Worm (Caenorhabditis elegans) whole organism, late embryonic: ENCODE measurements around the gene F46C3.7.

Experiments used
- ceh-18 ChIP-seq: sonication (generic microtip); optimal IDR thresholded peaks from 2 replicates; lab custom pipeline; 2016; ENCODE audit warnings: missing genetic modification characterization, missing compliant biosample characterization
- elt-2 ChIP-seq: sonication (generic microtip); optimal IDR thresholded peaks from 2 replicates; lab custom pipeline; 2016; ENCODE audit warnings: missing genetic modification reagents, missing genetic modification characterization, missing compliant biosample characterization
- ets-4 ChIP-seq: sonication (generic microtip); optimal IDR thresholded peaks from 2 replicates; lab custom pipeline; 2016; ENCODE audit warnings: missing genetic modification characterization, missing compliant biosample characterization
- fkh-10 ChIP-seq: fragments of 150-350 bp; optimal IDR thresholded peaks from 2 replicates; lab custom pipeline; 2014; ENCODE audit warnings: missing biosample characterization, missing genetic modification reagents, missing genetic modification characterization
- lin-11 ChIP-seq: fragments of 200-800 bp; sonication (Bioruptor generic); optimal IDR thresholded peaks from 2 replicates; lab custom pipeline; 2018; ENCODE audit warnings: mild to moderate bottlenecking, missing genetic modification characterization, missing compliant biosample characterization
- nhr-11 ChIP-seq: fragments of 150-350 bp; optimal IDR thresholded peaks from 2 replicates; lab custom pipeline; 2014; ENCODE audit warnings: missing biosample characterization, missing genetic modification characterization
- pha-4 ChIP-seq: fragments of 150-350 bp; optimal IDR thresholded peaks from 2 replicates; lab custom pipeline; 2018; ENCODE audit warnings: missing biosample characterization, missing genetic modification reagents, missing genetic modification characterization
- sox-4 ChIP-seq: sonication (generic microtip); optimal IDR thresholded peaks from 2 replicates; lab custom pipeline; 2017; ENCODE audit warnings: mild to moderate bottlenecking, missing genetic modification characterization, inconsistent platforms, missing compliant biosample characterization

- TF ChIP-seq nhr-11 (tag; lab: Kevin White, UChicago): no peak
- no peak for TF ChIP-seq ets-4 (tag; lab: Kevin White, UChicago)
- no peak for TF ChIP-seq elt-2 (tag; lab: Kevin White, UChicago)
- TF ChIP-seq fkh-10 (GFP tag; lab: Kevin White, UChicago): no peak
- TF ChIP-seq sox-4 (tag; lab: Kevin White, UChicago): no peak
- no peak for TF ChIP-seq lin-11 (tag; lab: Kevin White, UChicago)
- TF ChIP-seq pha-4: no peak
- TF ChIP-seq ceh-18 (tag; lab: Kevin White, UChicago): no peak
These were observed 29.8 kb downstream of the F46C3.7 start for ce11 chrX:11469600-11469999.
